Worm (Caenorhabditis elegans) whole organism, mixed stage, embryonic: ENCODE data around the gene Y56A3A.30.

Source experiments
- M03D4.4 ChIP-seq: sonication (generic microtip); optimal IDR thresholded peaks from 2 replicates; lab custom pipeline; 2017; ENCODE audit warnings: mild to moderate bottlenecking, missing genetic modification characterization, missing compliant biosample characterization
- blmp-1 ChIP-seq: fragments of 150-350 bp; optimal IDR thresholded peaks from 2 replicates; lab custom pipeline; 2014; ENCODE audit warnings: missing biosample characterization, missing genetic modification characterization
- nhr-76 ChIP-seq: sonication (generic microtip); optimal IDR thresholded peaks from 2 replicates; lab custom pipeline; 2017; ENCODE audit warnings: missing biosample characterization, missing genetic modification characterization
- tbx-8 ChIP-seq: fragments of 200-800 bp; sonication (Bioruptor generic); optimal IDR thresholded peaks from 2 replicates; lab custom pipeline; 2018; ENCODE audit warnings: mild to moderate bottlenecking, missing genetic modification characterization, moderate library complexity, missing compliant biosample characterization
- unc-39 ChIP-seq: fragments of 150-350 bp; optimal IDR thresholded peaks from 2 replicates; lab custom pipeline; 2014; ENCODE audit warnings: missing biosample characterization, missing genetic modification characterization
- unc-62 ChIP-seq: fragments of 150-350 bp; optimal IDR thresholded peaks from 2 replicates; lab custom pipeline; 2014; ENCODE audit warnings: missing biosample characterization, missing genetic modification reagents, missing genetic modification characterization
- ztf-11 ChIP-seq: fragments of 150-350 bp; optimal IDR thresholded peaks from 2 replicates; lab custom pipeline; 2014; ENCODE audit warnings: missing biosample characterization, missing genetic modification characterization

- TF ChIP-seq unc-39: no peak
- TF ChIP-seq nhr-76 (tag; lab: Kevin White, UChicago): no peak
- TF ChIP-seq ztf-11 (tag; lab: Kevin White, UChicago): no peak
- no peak for TF ChIP-seq unc-62
- no peak for TF ChIP-seq blmp-1 (tag; lab: Kevin White, UChicago)
- TF ChIP-seq M03D4.4: no peak
- no peak for TF ChIP-seq tbx-8 (GFP tag; lab: Kevin White, UChicago)
Measured at ce11 chrIII:12022281-12022680, 43.4 kb upstream of the Y56A3A.30 start.
